Worm (Caenorhabditis elegans) whole organism, early embryonic: ENCODE results near the gene cpna-2.

Source experiments
- aly-1 ChIP-seq: sonication (generic microtip); optimal IDR thresholded peaks from 2 replicates; lab custom pipeline; 2016; ENCODE audit warnings: missing genetic modification characterization, missing compliant biosample characterization
- ama-1 ChIP-seq: fragments of 150-350 bp; optimal IDR thresholded peaks from 2 replicates; lab custom pipeline; 2014
- ceh-13 ChIP-seq: fragments of 200-800 bp; sonication (Bioruptor generic); optimal IDR thresholded peaks from 2 replicates; lab custom pipeline; 2018; ENCODE audit warnings: mild to moderate bottlenecking, missing genetic modification characterization, missing compliant biosample characterization
- ets-7 ChIP-seq: sonication (generic microtip); optimal IDR thresholded peaks from 2 replicates; lab custom pipeline; 2016; ENCODE audit warnings: missing genotype, missing genetic modification characterization, missing compliant biosample characterization
- flt-1 ChIP-seq: fragments of 200-800 bp; sonication (Bioruptor generic); IDR thresholded peaks from 2 replicates; pipeline ENCODE4 v1.3.6; 2022; ENCODE audit warnings: missing genetic modification characterization, missing compliant biosample characterization
- hnd-1 ChIP-seq: sonication (generic microtip); optimal IDR thresholded peaks from 2 replicates; lab custom pipeline; 2016; ENCODE audit warnings: missing genetic modification characterization, missing compliant biosample characterization
- pes-1 ChIP-seq: fragments of 200-800 bp; sonication (Bioruptor generic); IDR thresholded peaks from 2 replicates; pipeline ENCODE4 v1.3.6; 2022; ENCODE audit warnings: missing genetic modification reagents, missing genetic modification characterization, missing compliant biosample characterization
- scrt-1 ChIP-seq: fragments of 200-800 bp; sonication (Bioruptor generic); IDR thresholded peaks from 2 replicates; pipeline ENCODE4 v1.3.6; 2022; ENCODE audit warnings: missing genetic modification characterization, missing compliant biosample characterization
- sea-1 ChIP-seq: fragments of 200-800 bp; sonication (Bioruptor generic); conservative IDR thresholded peaks from 2 replicates; pipeline ENCODE4 v1.3.6; 2022; ENCODE audit warnings: missing genetic modification characterization, missing compliant biosample characterization
- tbx-37 ChIP-seq: fragments of 200-800 bp; sonication (Bioruptor generic); conservative IDR thresholded peaks from 2 replicates; pipeline ENCODE4 v1.3.6; 2022; ENCODE audit warnings: missing genetic modification reagents, missing genetic modification characterization, missing compliant biosample characterization
- tra-4 ChIP-seq: sonication (generic microtip); optimal IDR thresholded peaks from 2 replicates; lab custom pipeline; 2017; ENCODE audit warnings: missing genetic modification characterization, missing compliant biosample characterization

DNA sequence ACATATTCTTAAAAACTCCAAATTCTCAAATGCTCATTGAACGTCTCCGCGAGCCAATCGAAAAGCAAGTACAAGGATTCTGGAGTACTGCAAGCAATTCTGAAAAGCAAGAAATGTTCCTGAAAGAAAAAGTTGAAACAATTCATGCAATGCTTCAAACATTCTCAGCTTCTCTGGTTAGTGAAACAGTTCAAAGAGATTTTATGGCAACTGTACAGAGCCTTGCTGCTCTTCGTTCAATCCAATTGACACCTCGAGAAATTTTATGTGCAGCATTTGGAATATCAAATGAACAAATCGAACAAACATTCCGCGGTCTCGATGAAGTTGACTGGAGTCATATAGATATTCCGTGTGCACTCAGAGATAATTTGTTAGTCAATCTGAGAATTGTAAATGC, 12.0 kb downstream of the cpna-2 start:
- TF ChIP-seq ama-1 (lab: Kevin White, UChicago) (no peak), tra-4 (tag; lab: Kevin White, UChicago) (no peak), scrt-1 (GFP tag; lab: Robert Waterston, UW) (no peak), hnd-1 (tag; lab: Kevin White, UChicago) (no peak), pes-1 (GFP tag; lab: Robert Waterston, UW) (no peak), ceh-13 (GFP tag; lab: Kevin White, UChicago) (no peak), tbx-37 (GFP tag; lab: Robert Waterston, UW) (no peak), flt-1 (GFP tag; lab: Robert Waterston, UW) (no peak), ets-7 (tag; lab: Kevin White, UChicago) (no peak), aly-1 (no peak), sea-1 (GFP tag; lab: Robert Waterston, UW) (no peak)
